Worm (Caenorhabditis elegans) whole organism, young adult: ENCODE data around the gene abu-2.

Source experiments
- D2030.7 ChIP-seq: fragments of 200-800 bp; sonication (Bioruptor generic); IDR thresholded peaks from 2 replicates; pipeline ENCODE4 v1.3.6; 2022; ENCODE audit warnings: missing genetic modification reagents, missing genetic modification characterization, missing compliant biosample characterization
- ztf-22 ChIP-seq: fragments of 200-800 bp; sonication (Bioruptor generic); optimal IDR thresholded peaks from 2 replicates; lab custom pipeline; 2018; ENCODE audit warnings: mild to moderate bottlenecking, missing genetic modification characterization, moderate library complexity, missing compliant biosample characterization

ce11 chrX:1379391-1379790, 31.1 kb downstream of the abu-2 start:
- TF ChIP-seq D2030.7 (GFP tag; lab: Robert Waterston, UW) = peak; percentile 61
- TF ChIP-seq ztf-22 (GFP tag; lab: Kevin White, UChicago) = peak; percentile 70
